2 fruit fly cellular contexts compared by ENCODE assay signal in the genomic region with DNA sequence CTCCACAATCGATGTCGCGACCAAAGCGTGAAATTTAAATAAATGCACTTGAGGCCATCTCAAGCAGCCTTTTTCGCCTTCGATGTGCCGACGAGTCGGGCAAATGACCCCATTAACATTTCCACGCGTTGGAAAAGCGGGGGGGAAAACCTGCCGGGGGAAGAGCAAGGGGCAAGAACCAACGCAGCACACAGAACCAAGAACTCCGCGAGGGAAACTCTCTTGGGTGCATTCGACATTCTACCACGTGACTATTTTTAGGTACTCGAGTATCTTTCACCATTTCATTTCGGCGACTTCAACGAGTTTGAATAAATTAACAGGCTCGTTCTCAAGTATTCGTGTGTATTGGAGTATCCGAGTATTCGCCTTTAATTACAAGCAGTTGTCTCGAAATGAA.
A peak's percentile ranks its signal among the peaks of the same experiment; 100 is the strongest.
TF ChIP-seq lines count a peak whose summit lies in the region.

No protein-coding gene starts in this region.

- no peak for TF ChIP-seq CTCF in whole organism, embryonic (GFP tag; optimal IDR thresholded peaks at IDR 0.05; lab: Kevin White, UChicago)

TF ChIP-seq in whole organism, embryonic, 481 proteins besides CTCF, POLR2A, EP300 and RAD21:
- no peak for TF ChIP-seq da (GFP tag; optimal IDR thresholded peaks at IDR 0.05; lab: Kevin White, UChicago)
- TF ChIP-seq CG8944 (GFP tag; optimal IDR thresholded peaks at IDR 0.05; lab: Kevin White, UChicago), result no peak
- TF ChIP-seq lab (GFP tag; optimal IDR thresholded peaks at IDR 0.05; lab: Kevin White, UChicago), result no peak
- no peak for TF ChIP-seq Rfx (GFP tag; IDR thresholded peaks at IDR 0.05; lab: Robert Waterston, UW)
- no peak for TF ChIP-seq Lim3 (GFP tag; IDR thresholded peaks at IDR 0.05; lab: Robert Waterston, UW)
- TF ChIP-seq salm (tag; optimal IDR thresholded peaks at IDR 0.05; lab: Kevin White, UChicago), result no peak
- TF ChIP-seq crol (GFP tag; IDR thresholded peaks at IDR 0.05; lab: Robert Waterston, UW), result peak; percentile 83
- peak; percentile 77 for TF ChIP-seq kni (GFP tag; optimal IDR thresholded peaks at IDR 0.05; lab: Kevin White, UChicago)
- no peak for TF ChIP-seq CG14050 (GFP tag; IDR thresholded peaks at IDR 0.05; lab: Robert Waterston, UW)
- TF ChIP-seq stwl (tag; optimal IDR thresholded peaks at IDR 0.05; lab: Kevin White, UChicago), result no peak
- no peak for TF ChIP-seq ttk (GFP tag; IDR thresholded peaks at IDR 0.05; lab: Robert Waterston, UW)
- TF ChIP-seq CG7987 (GFP tag; optimal IDR thresholded peaks at IDR 0.05; lab: Kevin White, UChicago), result no peak
- TF ChIP-seq CG8290 (GFP tag; optimal IDR thresholded peaks at IDR 0.05; lab: Kevin White, UChicago), result no peak
- TF ChIP-seq CG8290 (tag; optimal IDR thresholded peaks at IDR 0.05; lab: Kevin White, UChicago), result no peak
- no peak for TF ChIP-seq CG1233 (GFP tag; optimal IDR thresholded peaks at IDR 0.05; lab: Kevin White, UChicago)
- TF ChIP-seq CG6854 (GFP tag; optimal IDR thresholded peaks at IDR 0.05; lab: Kevin White, UChicago), result no peak
- TF ChIP-seq fd96Cb (tag; optimal IDR thresholded peaks at IDR 0.05; lab: Kevin White, UChicago), result no peak
- TF ChIP-seq gro (GFP tag; optimal IDR thresholded peaks at IDR 0.05; lab: Kevin White, UChicago), result no peak
- TF ChIP-seq CG7745 (tag; optimal IDR thresholded peaks at IDR 0.05; lab: Kevin White, UChicago), result peak; percentile 65
- TF ChIP-seq Sox100B (GFP tag; optimal IDR thresholded peaks at IDR 0.05; lab: Kevin White, UChicago), result no peak
- no peak for TF ChIP-seq Fer1 (GFP tag; optimal IDR thresholded peaks at IDR 0.05; lab: Kevin White, UChicago)
- no peak for TF ChIP-seq bab2 (GFP tag; optimal IDR thresholded peaks at IDR 0.05; lab: Kevin White, UChicago)
- no peak for TF ChIP-seq Sry-δ (GFP tag; optimal IDR thresholded peaks at IDR 0.05; lab: Kevin White, UChicago)
- no peak for TF ChIP-seq ara (GFP tag; IDR thresholded peaks at IDR 0.05; lab: Robert Waterston, UW)
- no peak for TF ChIP-seq CG12391 (tag; optimal IDR thresholded peaks at IDR 0.05; lab: Kevin White, UChicago)
- TF ChIP-seq abd-A (tag; optimal IDR thresholded peaks at IDR 0.05; lab: Kevin White, UChicago), result peak; percentile 64
- no peak for TF ChIP-seq CoRest (tag; optimal IDR thresholded peaks at IDR 0.05; lab: Kevin White, UChicago)
- TF ChIP-seq CG13894 (tag; optimal IDR thresholded peaks at IDR 0.05; lab: Kevin White, UChicago), result no peak
- no peak for TF ChIP-seq CG11504 (tag; optimal IDR thresholded peaks at IDR 0.05; lab: Kevin White, UChicago)
- TF ChIP-seq CG17912 (GFP tag; optimal IDR thresholded peaks at IDR 0.05; lab: Kevin White, UChicago), result no peak
- TF ChIP-seq CG15073 (GFP tag; optimal IDR thresholded peaks at IDR 0.05; lab: Kevin White, UChicago), result no peak
- no peak for TF ChIP-seq zf30C (GFP tag; optimal IDR thresholded peaks at IDR 0.05; lab: Kevin White, UChicago)
- TF ChIP-seq odd (GFP tag; optimal IDR thresholded peaks at IDR 0.05; lab: Kevin White, UChicago), result no peak
- no peak for TF ChIP-seq CG14014 (GFP tag; IDR thresholded peaks at IDR 0.05; lab: Robert Waterston, UW)
- TF ChIP-seq eve (GFP tag; optimal IDR thresholded peaks at IDR 0.05; lab: Kevin White, UChicago), result no peak
- no peak for TF ChIP-seq Camta (GFP tag; optimal IDR thresholded peaks at IDR 0.05; lab: Kevin White, UChicago)
- no peak for TF ChIP-seq CG2199 (GFP tag; IDR thresholded peaks at IDR 0.05; lab: Robert Waterston, UW)
- TF ChIP-seq Meics (GFP tag; optimal IDR thresholded peaks at IDR 0.05; lab: Kevin White, UChicago), result no peak
- TF ChIP-seq CG12236 (GFP tag; optimal IDR thresholded peaks at IDR 0.05; lab: Kevin White, UChicago), result no peak
- no peak for TF ChIP-seq gsb (GFP tag; IDR thresholded peaks at IDR 0.05; lab: Robert Waterston, UW)
- peak; percentile 24 for TF ChIP-seq cg (GFP tag; optimal IDR thresholded peaks at IDR 0.05; lab: Kevin White, UChicago)
- peak; percentile 50 for TF ChIP-seq pros (GFP tag; optimal IDR thresholded peaks at IDR 0.05; lab: Kevin White, UChicago)
- TF ChIP-seq Tbp (GFP tag; optimal IDR thresholded peaks at IDR 0.05; lab: Kevin White, UChicago), result no peak
- no peak for TF ChIP-seq CG9876 (GFP tag; optimal IDR thresholded peaks at IDR 0.05; lab: Kevin White, UChicago)
- TF ChIP-seq fru (optimal IDR thresholded peaks at IDR 0.05; lab: Kevin White, UChicago), result no peak

TF ChIP-seq in whole organism, prepupa, 60 proteins besides CTCF, POLR2A, EP300 and RAD21:
- TF ChIP-seq Eip78C (GFP tag; lab: Kevin White, UChicago), result peak; percentile 7
- no peak for TF ChIP-seq Lpt (GFP tag; optimal IDR thresholded peaks at IDR 0.05; lab: Kevin White, UChicago)
